Fruit fly (Drosophila melanogaster) whole organism, embryonic: ENCODE results near the gene Snm1.

Experiments
- B-H2 ChIP-seq: fragments of 200-800 bp; sonication (Bioruptor generic); optimal IDR thresholded peaks from 2 replicates; lab custom pipeline; 2018; ENCODE audit warnings: missing biosample characterization, mild to moderate bottlenecking, missing genetic modification characterization
- CG1024 ChIP-seq: fragments of 200-800 bp; sonication (Bioruptor generic); IDR thresholded peaks from 2 replicates; pipeline ENCODE4 v1.3.6; 2022; ENCODE audit warnings: missing biosample characterization, missing genetic modification characterization
- CG10431 ChIP-seq: fragments of 200-800 bp; sonication (Bioruptor generic); optimal IDR thresholded peaks from 3 replicates; lab custom pipeline; 2018; ENCODE audit warnings: missing biosample characterization, mild to moderate bottlenecking, missing genetic modification characterization
- CG11093 ChIP-seq: fragments of 200-800 bp; sonication (Bioruptor generic); IDR thresholded peaks from 3 replicates; pipeline ENCODE4 v1.3.6; 2022; ENCODE audit warnings: missing biosample characterization, missing genetic modification characterization
- CG11504 ChIP-seq: fragments of 200-800 bp; sonication (Bioruptor generic); optimal IDR thresholded peaks from 3 replicates; lab custom pipeline; 2019; ENCODE audit warnings: missing biosample characterization, mild to moderate bottlenecking, missing genetic modification characterization, moderate library complexity
- CG14441 ChIP-seq: fragments of 200-800 bp; sonication (Bioruptor generic); IDR thresholded peaks from 2 replicates; pipeline ENCODE4 v1.3.6; 2022; ENCODE audit warnings: missing biosample characterization, missing genetic modification characterization
- CG14860 ChIP-seq: fragments of 200-800 bp; sonication (Bioruptor generic); IDR thresholded peaks from 3 replicates; pipeline ENCODE4 v1.3.6; 2022; ENCODE audit warnings: missing biosample characterization, missing genetic modification characterization; ENCODE audit not compliant: partially characterized antibody
- CG18262 ChIP-seq: fragments of 200-800 bp; optimal IDR thresholded peaks from 3 replicates; lab custom pipeline; 2019; ENCODE audit warnings: missing biosample characterization, mild to moderate bottlenecking, missing genetic modification characterization, moderate library complexity
- CG2129 ChIP-seq: fragments of 200-800 bp; sonication (Bioruptor generic); IDR thresholded peaks from 2 replicates; pipeline ENCODE4 v1.3.6; 2022; ENCODE audit warnings: missing biosample characterization, missing genetic modification characterization; ENCODE audit not compliant: partially characterized antibody
- CG2889 ChIP-seq: fragments of 200-800 bp; sonication (Bioruptor generic); IDR thresholded peaks from 3 replicates; pipeline ENCODE4 v1.3.6; 2022; ENCODE audit warnings: missing biosample characterization, missing genetic modification characterization
- CG31441 ChIP-seq: fragments of 200-800 bp; sonication (Bioruptor generic); IDR thresholded peaks from 2 replicates; pipeline ENCODE4 v1.3.6; 2022; ENCODE audit warnings: missing biosample characterization, missing genetic modification characterization
- CG34422 ChIP-seq: fragments of 200-800 bp; sonication (Bioruptor generic); IDR thresholded peaks from 3 replicates; pipeline ENCODE4 v1.3.6; 2022; ENCODE audit warnings: missing biosample characterization, missing genetic modification characterization
- CG4424 ChIP-seq: fragments of 200-800 bp; sonication (Bioruptor generic); optimal IDR thresholded peaks from 3 replicates; lab custom pipeline; 2016; ENCODE audit warnings: missing biosample characterization, missing genetic modification characterization
- CG6254 ChIP-seq: fragments of 200-800 bp; sonication (Bioruptor generic); optimal IDR thresholded peaks from 3 replicates; lab custom pipeline; 2017; ENCODE audit warnings: mild to moderate bottlenecking, missing biosample characterization, missing genetic modification reagents, missing genetic modification characterization
- CG7271 ChIP-seq: fragments of 200-800 bp; sonication (Bioruptor generic); optimal IDR thresholded peaks from 2 replicates; lab custom pipeline; 2018; ENCODE audit warnings: missing biosample characterization, mild to moderate bottlenecking, missing genetic modification characterization, moderate library complexity
- CG7928 ChIP-seq: fragments of 200-800 bp; sonication (Bioruptor generic); optimal IDR thresholded peaks from 2 replicates; lab custom pipeline; 2017; ENCODE audit warnings: missing biosample characterization, mild to moderate bottlenecking, missing genetic modification characterization
- CG8089 ChIP-seq: fragments of 200-800 bp; sonication (Bioruptor generic); optimal IDR thresholded peaks from 3 replicates; lab custom pipeline; 2016; ENCODE audit warnings: missing biosample characterization, missing genetic modification characterization
- CG8478 ChIP-seq: fragments of >200 bp; optimal IDR thresholded peaks from 2 replicates; lab custom pipeline; 2018
- D19A ChIP-seq: fragments of 200-800 bp; optimal IDR thresholded peaks from 3 replicates; lab custom pipeline; 2019; ENCODE audit warnings: missing biosample characterization, mild to moderate bottlenecking, missing genetic modification characterization, moderate library complexity
- Dbx ChIP-seq: fragments of 200-800 bp; sonication (Bioruptor generic); IDR thresholded peaks from 3 replicates; pipeline ENCODE4 v1.3.6; 2022; ENCODE audit warnings: missing biosample characterization, missing genetic modification characterization
- Dip3 ChIP-seq: fragments of 200-800 bp; sonication (Bioruptor generic); optimal IDR thresholded peaks from 3 replicates; lab custom pipeline; 2016; ENCODE audit warnings: missing biosample characterization, missing genetic modification characterization
- Fer1 ChIP-seq: fragments of 200-800 bp; sonication (Bioruptor generic); optimal IDR thresholded peaks from 2 replicates; lab custom pipeline; 2017; ENCODE audit warnings: missing biosample characterization, mild to moderate bottlenecking, missing genetic modification characterization
- Gug ChIP-seq: fragments of 200-800 bp; sonication (Bioruptor generic); IDR thresholded peaks from 4 replicates; pipeline ENCODE4 v1.3.6; 2022; ENCODE audit warnings: missing biosample characterization, missing genetic modification characterization
- Jarid2 ChIP-seq: fragments of 200-800 bp; sonication (Bioruptor generic); optimal IDR thresholded peaks from 3 replicates; lab custom pipeline; 2017; ENCODE audit warnings: mild to moderate bottlenecking, missing biosample characterization, missing genetic modification reagents, missing genetic modification characterization
- Lim3 ChIP-seq: fragments of 200-800 bp; sonication (Bioruptor generic); IDR thresholded peaks from 2 replicates; pipeline ENCODE4 v1.3.6; 2022; ENCODE audit warnings: missing biosample characterization, missing genetic modification characterization
- Lpt ChIP-seq: fragments of >200 bp; optimal IDR thresholded peaks from 2 replicates; lab custom pipeline; 2018; ENCODE audit warnings: missing biosample characterization, missing genetic modification characterization
- NFAT ChIP-seq: fragments of 200-800 bp; sonication (Bioruptor generic); IDR thresholded peaks from 2 replicates; pipeline ENCODE4 v1.3.6; 2022; ENCODE audit warnings: missing biosample characterization, missing genetic modification characterization
- Opbp ChIP-seq: fragments of 200-800 bp; sonication (Bioruptor generic); IDR thresholded peaks from 3 replicates; pipeline ENCODE4 v1.3.6; 2022; ENCODE audit warnings: missing biosample characterization, missing genetic modification characterization; ENCODE audit not compliant: partially characterized antibody
- Stat92E ChIP-seq, 3 experiments: fragments of >200 bp in 2 of 3; fragments of 200-800 bp in 1 of 3; sonication (Bioruptor generic) in 1 of 3; optimal IDR thresholded peaks; 2 replicates each; lab custom pipeline; 2017 to 2019; ENCODE audit warnings: missing biosample characterization in 3 of 3, missing genetic modification characterization in 3 of 3, mild to moderate bottlenecking in 1 of 3, moderate library complexity in 1 of 3
- TFAM ChIP-seq: fragments of 200-800 bp; sonication (Bioruptor generic); optimal IDR thresholded peaks from 2 replicates; lab custom pipeline; 2017; ENCODE audit warnings: missing biosample characterization, missing genetic modification characterization, inconsistent platforms
- abd-A ChIP-seq: fragments of 200-800 bp; sonication (Bioruptor generic); optimal IDR thresholded peaks from 3 replicates; lab custom pipeline; 2019; ENCODE audit warnings: missing biosample characterization, mild to moderate bottlenecking, missing genetic modification characterization, moderate library complexity
- croc ChIP-seq: fragments of 200-800 bp; sonication (Bioruptor generic); conservative IDR thresholded peaks from 3 replicates; pipeline ENCODE4 v1.3.6; 2022; ENCODE audit warnings: missing biosample characterization, missing genetic modification characterization
- dimm ChIP-seq: fragments of 200-800 bp; sonication (Bioruptor generic); IDR thresholded peaks from 2 replicates; pipeline ENCODE4 v1.3.6; 2022; ENCODE audit warnings: missing biosample characterization, missing genetic modification characterization
- dpn ChIP-seq, 2 experiments: fragments of 200-800 bp; sonication (Bioruptor generic); optimal IDR thresholded peaks; 3 replicates each; lab custom pipeline; 2016; ENCODE audit warnings: missing biosample characterization in 2 of 2, missing genetic modification characterization in 2 of 2
- gem ChIP-seq: fragments of 200-800 bp; sonication (Bioruptor generic); optimal IDR thresholded peaks from 2 replicates; lab custom pipeline; 2019; ENCODE audit warnings: missing biosample characterization, mild to moderate bottlenecking, missing genetic modification characterization, moderate library complexity
- gro ChIP-seq: fragments of 200-800 bp; sonication (Bioruptor generic); optimal IDR thresholded peaks from 2 replicates; lab custom pipeline; 2016; ENCODE audit warnings: missing biosample characterization, missing genetic modification characterization
- jigr1 ChIP-seq: fragments of 200-800 bp; sonication (Bioruptor generic); IDR thresholded peaks from 3 replicates; pipeline ENCODE4 v1.3.6; 2022; ENCODE audit warnings: missing biosample characterization, missing genetic modification characterization
- jumu ChIP-seq: fragments of 200-800 bp; sonication (Bioruptor generic); optimal IDR thresholded peaks from 3 replicates; lab custom pipeline; 2016; ENCODE audit warnings: missing biosample characterization, missing genetic modification characterization
- klu ChIP-seq: fragments of 200-800 bp; sonication (Bioruptor generic); IDR thresholded peaks from 2 replicates; pipeline ENCODE4 v1.3.6; 2022; ENCODE audit warnings: missing biosample characterization, missing genetic modification characterization
- lilli ChIP-seq: fragments of 200-800 bp; sonication (Bioruptor generic); optimal IDR thresholded peaks from 3 replicates; lab custom pipeline; 2016; ENCODE audit warnings: missing biosample characterization, missing genetic modification characterization
- nerfin-1 ChIP-seq: fragments of 200-800 bp; sonication (Bioruptor generic); optimal IDR thresholded peaks from 3 replicates; lab custom pipeline; 2019; ENCODE audit warnings: missing biosample characterization, mild to moderate bottlenecking, missing genetic modification characterization, moderate library complexity
- org-1 ChIP-seq: fragments of 200-800 bp; sonication (Bioruptor generic); optimal IDR thresholded peaks from 2 replicates; lab custom pipeline; 2017; ENCODE audit warnings: missing biosample characterization, missing genetic modification characterization
- p53 ChIP-seq: fragments of 200-800 bp; sonication (Bioruptor generic); optimal IDR thresholded peaks from 2 replicates; lab custom pipeline; 2016; ENCODE audit warnings: missing biosample characterization, missing genetic modification characterization
- rib ChIP-seq: fragments of 200-800 bp; sonication (Bioruptor generic); IDR thresholded peaks from 2 replicates; pipeline ENCODE4 v1.3.6; 2022; ENCODE audit warnings: missing biosample characterization, missing genetic modification characterization
- sens-2 ChIP-seq: fragments of 200-800 bp; sonication (Bioruptor generic); IDR thresholded peaks from 2 replicates; pipeline ENCODE4 v1.3.6; 2022; ENCODE audit warnings: missing biosample characterization, missing genetic modification characterization
- sima ChIP-seq: fragments of 200-800 bp; sonication (Bioruptor generic); optimal IDR thresholded peaks from 2 replicates; lab custom pipeline; 2016; ENCODE audit warnings: missing biosample characterization, missing genetic modification characterization
- slou ChIP-seq: fragments of 200-800 bp; sonication (Bioruptor generic); optimal IDR thresholded peaks from 3 replicates; lab custom pipeline; 2016; ENCODE audit warnings: missing biosample characterization, missing genetic modification characterization
- sqz ChIP-seq: fragments of 200-800 bp; sonication (Bioruptor generic); optimal IDR thresholded peaks from 3 replicates; lab custom pipeline; 2018; ENCODE audit warnings: missing biosample characterization, mild to moderate bottlenecking, missing genetic modification characterization
- tap ChIP-seq: fragments of 200-800 bp; optimal IDR thresholded peaks from 3 replicates; lab custom pipeline; 2019; ENCODE audit warnings: missing biosample characterization, mild to moderate bottlenecking, missing genetic modification characterization, moderate library complexity
- tup ChIP-seq: fragments of 200-800 bp; sonication (Bioruptor generic); optimal IDR thresholded peaks from 2 replicates; lab custom pipeline; 2016; ENCODE audit warnings: missing biosample characterization, mild to moderate bottlenecking, missing genetic modification characterization, moderate library complexity
- unc-4 ChIP-seq: fragments of 200-800 bp; sonication (Bioruptor generic); IDR thresholded peaks from 2 replicates; pipeline ENCODE4 v1.3.6; 2022; ENCODE audit warnings: missing biosample characterization, missing genetic modification characterization; ENCODE audit not compliant: partially characterized antibody
- vnd ChIP-seq: fragments of 200-800 bp; sonication (Bioruptor generic); IDR thresholded peaks from 3 replicates; pipeline ENCODE4 v1.3.6; 2022; ENCODE audit warnings: missing biosample characterization, missing genetic modification characterization; ENCODE audit not compliant: partially characterized antibody

Snm1 gene

dm6 chr3R:5518627-5519026, 36.3 kb upstream of the Snm1 start (continued):
- no peak for TF ChIP-seq sima (GFP tag; lab: Kevin White, UChicago)
- TF ChIP-seq tap (tag; lab: Kevin White, UChicago), result peak; percentile 60
- TF ChIP-seq org-1 (GFP tag; lab: Kevin White, UChicago), result peak; percentile 43
- TF ChIP-seq Gug (GFP tag; lab: Robert Waterston, UW), result peak; percentile 40; the same call in 1 of the 4 replicates
- TF ChIP-seq rib (GFP tag; lab: Robert Waterston, UW), result no peak
- TF ChIP-seq sqz (GFP tag; lab: Kevin White, UChicago), result no peak
- TF ChIP-seq klu (GFP tag; lab: Robert Waterston, UW), result no peak
- no peak for TF ChIP-seq jigr1 (GFP tag; lab: Robert Waterston, UW)
- no peak for TF ChIP-seq CG11093
- no peak for TF ChIP-seq Fer1 (GFP tag; lab: Kevin White, UChicago)
- TF ChIP-seq CG14860, result no peak
- TF ChIP-seq CG8089 (GFP tag; lab: Kevin White, UChicago), result peak; percentile 53
- no peak for TF ChIP-seq CG14441 (GFP tag; lab: Robert Waterston, UW)
- peak; percentile 72 for TF ChIP-seq CG18262
- no peak for TF ChIP-seq Lim3 (GFP tag; lab: Robert Waterston, UW)
- peak; percentile 45 to 47 for TF ChIP-seq dpn (GFP tag; optimal IDR thresholded peaks at IDR 0.05; lab: Kevin White, UChicago)
- TF ChIP-seq slou (GFP tag; lab: Kevin White, UChicago), result no peak
- TF ChIP-seq B-H2 (GFP tag; lab: Kevin White, UChicago), result no peak
- TF ChIP-seq CG6254, result peak; percentile 34
- no peak for TF ChIP-seq abd-A (tag; lab: Kevin White, UChicago)
- TF ChIP-seq CG34422, result peak; percentile 51; the same call in 1 of the 3 replicates
- peak; percentile 61 for TF ChIP-seq CG11504 (tag; lab: Kevin White, UChicago)
- TF ChIP-seq unc-4 (GFP tag; lab: Robert Waterston, UW), result no peak
- no peak for TF ChIP-seq tup (GFP tag; lab: Kevin White, UChicago)
- peak; percentile 61 for TF ChIP-seq CG4424 (GFP tag; lab: Kevin White, UChicago)
- TF ChIP-seq TFAM (GFP tag; lab: Kevin White, UChicago), result no peak
- TF ChIP-seq CG2129 (GFP tag; lab: Robert Waterston, UW), result no peak
- TF ChIP-seq CG2889, result peak; percentile 14; the same call in 1 of the 3 replicates
- TF ChIP-seq lilli (GFP tag; lab: Kevin White, UChicago), result peak; percentile 17
- no peak for TF ChIP-seq Dip3 (GFP tag; lab: Kevin White, UChicago)
- no peak for TF ChIP-seq CG10431 (GFP tag; lab: Kevin White, UChicago)
- TF ChIP-seq D19A (tag; lab: Kevin White, UChicago), result peak; percentile 46
- TF ChIP-seq p53 (GFP tag; lab: Kevin White, UChicago), result no peak
- no peak for TF ChIP-seq Opbp (GFP tag; lab: Robert Waterston, UW)
- peak; percentile 21 for TF ChIP-seq nerfin-1 (tag; lab: Kevin White, UChicago)
- peak; percentile 19 for TF ChIP-seq Jarid2 (GFP tag; lab: Kevin White, UChicago)
- no peak for TF ChIP-seq CG7928 (GFP tag; lab: Kevin White, UChicago)
- no peak for TF ChIP-seq CG7271
- TF ChIP-seq Lpt (GFP tag; lab: Kevin White, UChicago), result no peak
- no peak; the same call in 2 of the 3 replicates for TF ChIP-seq croc (GFP tag; lab: Robert Waterston, UW)
- peak; percentile 72 for TF ChIP-seq gem (tag; lab: Kevin White, UChicago)
- TF ChIP-seq CG8478 (lab: Kevin White, UChicago), result no peak
- TF ChIP-seq NFAT (GFP tag; lab: Robert Waterston, UW), result no peak
- TF ChIP-seq sens-2 (GFP tag; lab: Robert Waterston, UW), result peak; percentile 44; the same call in 1 of the 2 replicates
- peak; percentile 40 for TF ChIP-seq jumu
- no peak for TF ChIP-seq CG1024 (GFP tag; lab: Robert Waterston, UW)
- TF ChIP-seq Dbx (GFP tag; lab: Robert Waterston, UW), result no peak
- TF ChIP-seq CG31441 (GFP tag; lab: Robert Waterston, UW), result peak; percentile 65
- TF ChIP-seq vnd (GFP tag; lab: Robert Waterston, UW), result no peak
- no peak for TF ChIP-seq gro (GFP tag; lab: Kevin White, UChicago)
- TF ChIP-seq dimm, result no peak
- no peak for TF ChIP-seq Stat92E (GFP tag; optimal IDR thresholded peaks at IDR 0.05; lab: Kevin White, UChicago)
